Fruit fly (Drosophila melanogaster) whole organism, wandering third instar larva: Measurements from ENCODE around the gene CG3823.

Experiments used
- CG32264 ChIP-seq: fragments of 200-800 bp; sonication (Bioruptor generic); optimal IDR thresholded peaks from 2 replicates; lab custom pipeline; 2016; ENCODE audit warnings: missing biosample characterization, missing genetic modification characterization
- CrebA ChIP-seq: fragments of 200-800 bp; sonication (Bioruptor generic); optimal IDR thresholded peaks from 2 replicates; lab custom pipeline; 2016; ENCODE audit warnings: missing biosample characterization, mild to moderate bottlenecking, missing genetic modification characterization, borderline replicate concordance
- OdsH ChIP-seq: fragments of 200-800 bp; sonication (Bioruptor generic); optimal IDR thresholded peaks from 2 replicates; lab custom pipeline; 2016; ENCODE audit warnings: missing biosample characterization, mild to moderate bottlenecking, missing genetic modification characterization
- sage ChIP-seq: fragments of 200-800 bp; sonication (Bioruptor generic); optimal IDR thresholded peaks from 2 replicates; lab custom pipeline; 2016; ENCODE audit warnings: missing biosample characterization, mild to moderate bottlenecking, missing genetic modification characterization
- woc ChIP-seq: sonication (Bioruptor generic); optimal IDR thresholded peaks from 2 replicates; lab custom pipeline; 2016; ENCODE audit warnings: missing biosample characterization, mild to moderate bottlenecking, missing genetic modification characterization

dm6 chrX:6279629-6280073 is 24.1 kb upstream of the CG3823 start, which contains the start of gene Ubi-p5E:
- no peak for TF ChIP-seq OdsH (GFP tag; lab: Kevin White, UChicago)
- TF ChIP-seq CG32264 (GFP tag; lab: Kevin White, UChicago): no peak
- TF ChIP-seq sage: no peak
- no peak for TF ChIP-seq woc (GFP tag; lab: Kevin White, UChicago)
- no peak for TF ChIP-seq CrebA
